Worm (Caenorhabditis elegans): Measurements from ENCODE around the gene F39C12.1.

ce11 chrX:4853060-4853459, at the start of gene F39C12.1:
- TF ChIP-seq F49E8.2 (tag; optimal IDR thresholded peaks at IDR 0.05; ENCODE audit: insufficient read depth) (no peak), ceh-27 (GFP tag; optimal IDR thresholded peaks at IDR 0.05) (no peak), nhr-120 (GFP tag; IDR thresholded peaks at IDR 0.05) (no peak), athp-1 (tag; optimal IDR thresholded peaks at IDR 0.05) (no peak), ztf-6 (GFP tag; IDR thresholded peaks at IDR 0.05) (no peak)
